Worm (Caenorhabditis elegans) whole organism, L4 larva: ENCODE data around the gene C06E4.1.
A peak's percentile ranks its signal among the peaks of the same experiment; 100 is the strongest.

Experiments
- F49E8.2 ChIP-seq: sonication (generic microtip); optimal IDR thresholded peaks from 2 replicates; lab custom pipeline; 2016; ENCODE audit warnings: missing compliant biosample characterization, mild to moderate bottlenecking, missing genetic modification characterization, borderline replicate concordance
- fkh-10 ChIP-seq: fragments of 150-350 bp; optimal IDR thresholded peaks from 2 replicates; lab custom pipeline; 2014; ENCODE audit warnings: missing biosample characterization, missing genetic modification reagents, missing genetic modification characterization
- hlh-30 ChIP-seq: sonication (generic microtip); optimal IDR thresholded peaks from 2 replicates; lab custom pipeline; 2017; ENCODE audit warnings: antibody characterized with exemption, mild to moderate bottlenecking, missing genetic modification characterization, missing compliant biosample characterization; ENCODE audit not compliant: insufficient read depth

DNA sequence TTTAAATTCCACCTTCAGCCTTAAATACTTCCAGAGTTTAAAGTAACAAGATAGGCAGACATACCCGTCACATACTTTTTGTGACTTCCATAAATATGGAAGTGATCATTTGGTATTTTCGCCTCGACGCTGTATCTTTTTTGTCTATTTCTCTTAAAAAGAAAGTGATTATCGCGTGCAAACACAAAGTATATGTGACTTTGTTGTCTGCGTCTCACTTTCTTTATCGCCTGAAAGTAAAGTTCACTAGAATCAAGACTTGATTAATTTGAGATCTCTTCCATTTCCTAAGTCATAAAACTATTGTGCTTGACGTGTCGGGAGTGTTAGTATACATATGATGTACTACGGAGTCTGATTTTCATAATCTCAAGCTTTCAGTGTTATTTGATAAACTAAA lies 24.8 kb upstream of the C06E4.1 start, which contains the start of gene C06E4.6:
- TF ChIP-seq F49E8.2 (tag; lab: Kevin White, UChicago) (no peak), fkh-10 (GFP tag; lab: Kevin White, UChicago) (no peak), hlh-30 (tag; lab: Kevin White, UChicago) (peak; percentile 62)
